Fruit fly (Drosophila melanogaster) whole organism, adult: Measurements from ENCODE around the gene sud1.

ENCODE experiments used
- CG7045 ChIP-seq: fragments of 200-800 bp; sonication (Bioruptor generic); optimal IDR thresholded peaks from 2 replicates; lab custom pipeline; 2017; ENCODE audit warnings: missing biosample characterization, mild to moderate bottlenecking, missing genetic modification characterization
- Clk ChIP-seq: fragments of 200-800 bp; sonication (Bioruptor generic); optimal IDR thresholded peaks from 2 replicates; lab custom pipeline; 2017; ENCODE audit warnings: missing biosample characterization, missing genetic modification characterization
- Hr96 ChIP-seq: fragments of 200-800 bp; sonication (Bioruptor generic); optimal IDR thresholded peaks from 2 replicates; lab custom pipeline; 2016; ENCODE audit warnings: missing biosample characterization, missing genetic modification characterization
- bab1 ChIP-seq: fragments of 200-800 bp; sonication (Bioruptor generic); optimal IDR thresholded peaks from 3 replicates; lab custom pipeline; 2019; ENCODE audit warnings: missing biosample characterization, mild to moderate bottlenecking, missing genetic modification characterization, moderate library complexity
- cic ChIP-seq: fragments of 200-800 bp; sonication (Bioruptor generic); optimal IDR thresholded peaks from 2 replicates; lab custom pipeline; 2017; ENCODE audit warnings: missing biosample characterization, mild to moderate bottlenecking, missing genetic modification characterization, moderate library complexity
- kay ChIP-seq: fragments of 200-800 bp; sonication (Bioruptor generic); peaks from one replicate; lab custom pipeline; 2016; ENCODE audit warnings: missing biosample characterization, missing genetic modification characterization, borderline replicate concordance
- pad ChIP-seq: fragments of 200-800 bp; sonication (Bioruptor generic); optimal IDR thresholded peaks from 3 replicates; lab custom pipeline; 2017; ENCODE audit warnings: missing biosample characterization, missing genetic modification characterization, mild to moderate bottlenecking, moderate library complexity, missing genetic modification reagents
- tj ChIP-seq: fragments of 200-800 bp; sonication (Bioruptor generic); optimal IDR thresholded peaks from 3 replicates; lab custom pipeline; 2017; ENCODE audit warnings: missing biosample characterization, mild to moderate bottlenecking, missing genetic modification characterization, moderate library complexity
- toe ChIP-seq: fragments of 200-800 bp; sonication (Bioruptor generic); optimal IDR thresholded peaks from 2 replicates; lab custom pipeline; 2016; ENCODE audit warnings: missing biosample characterization, missing genetic modification characterization

dm6 chr3R:24953152-24953551 lies 35.5 kb upstream of the sud1 start:
- TF ChIP-seq toe (GFP tag; lab: Kevin White, UChicago) (no peak), kay (no peak), cic (GFP tag; lab: Kevin White, UChicago) (no peak), tj (GFP tag; lab: Kevin White, UChicago) (no peak), Clk (GFP tag; lab: Kevin White, UChicago) (no peak), Hr96 (GFP tag; lab: Kevin White, UChicago) (no peak), pad (GFP tag; lab: Kevin White, UChicago) (no peak), bab1 (GFP tag; lab: Kevin White, UChicago) (no peak), CG7045 (GFP tag; lab: Kevin White, UChicago) (no peak)
